Worm (Caenorhabditis elegans) whole organism, late embryonic: Measurements from ENCODE around the gene hrpa-2.

ENCODE experiments used
- C08G9.2 ChIP-seq: sonication (generic microtip); optimal IDR thresholded peaks from 2 replicates; lab custom pipeline; 2016; ENCODE audit warnings: mild to moderate bottlenecking, missing genetic modification characterization, moderate library complexity, missing compliant biosample characterization
- F13H6.1 ChIP-seq: sonication (generic microtip); optimal IDR thresholded peaks from 2 replicates; lab custom pipeline; 2016; ENCODE audit warnings: missing genetic modification characterization, missing compliant biosample characterization
- K02D7.2 ChIP-seq: sonication (generic microtip); optimal IDR thresholded peaks from 2 replicates; lab custom pipeline; 2017; ENCODE audit warnings: mild to moderate bottlenecking, missing genetic modification characterization, missing compliant biosample characterization
- K09A11.1 ChIP-seq: sonication (generic microtip); optimal IDR thresholded peaks from 2 replicates; lab custom pipeline; 2017; ENCODE audit warnings: antibody characterized with exemption, mild to moderate bottlenecking, missing genetic modification characterization, missing compliant biosample characterization; ENCODE audit not compliant: insufficient read depth
- Y22D7AL.16 ChIP-seq: sonication (generic microtip); optimal IDR thresholded peaks from 2 replicates; lab custom pipeline; 2016; ENCODE audit warnings: missing genetic modification characterization, missing compliant biosample characterization
- ceh-18 ChIP-seq: sonication (generic microtip); optimal IDR thresholded peaks from 2 replicates; lab custom pipeline; 2016; ENCODE audit warnings: missing genetic modification characterization, missing compliant biosample characterization
- ceh-19 ChIP-seq: fragments of 200-800 bp; sonication (Bioruptor generic); optimal IDR thresholded peaks from 2 replicates; lab custom pipeline; 2018; ENCODE audit warnings: mild to moderate bottlenecking, missing genetic modification characterization, missing compliant biosample characterization
- ceh-22 ChIP-seq: sonication (generic microtip); optimal IDR thresholded peaks from 2 replicates; lab custom pipeline; 2017; ENCODE audit warnings: missing biosample characterization, missing genetic modification characterization
- ceh-24 ChIP-seq: sonication (generic microtip); optimal IDR thresholded peaks from 2 replicates; lab custom pipeline; 2016; ENCODE audit warnings: mild to moderate bottlenecking, missing genetic modification characterization, missing compliant biosample characterization
- ceh-30 ChIP-seq: fragments of 150-350 bp; optimal IDR thresholded peaks from 2 replicates; lab custom pipeline; 2014; ENCODE audit warnings: missing biosample characterization, missing genetic modification characterization
- ceh-45 ChIP-seq: fragments of 200-800 bp; sonication (Bioruptor generic); IDR thresholded peaks from 2 replicates; pipeline ENCODE4 v1.3.6; 2022; ENCODE audit warnings: missing genetic modification reagents, missing genetic modification characterization, missing compliant biosample characterization
- ceh-48 ChIP-seq: sonication (generic microtip); optimal IDR thresholded peaks from 2 replicates; lab custom pipeline; 2016; ENCODE audit warnings: missing genetic modification characterization, inconsistent platforms, missing compliant biosample characterization
- ceh-6 ChIP-seq: fragments of 200-800 bp; sonication (Bioruptor generic); optimal IDR thresholded peaks from 2 replicates; lab custom pipeline; 2018; ENCODE audit warnings: mild to moderate bottlenecking, missing genetic modification characterization, missing compliant biosample characterization
- ceh-9 ChIP-seq: sonication (generic microtip); optimal IDR thresholded peaks from 2 replicates; lab custom pipeline; 2016; ENCODE audit warnings: mild to moderate bottlenecking, missing genetic modification characterization, inconsistent platforms, missing compliant biosample characterization
- che-1 ChIP-seq: sonication (generic microtip); optimal IDR thresholded peaks from 2 replicates; lab custom pipeline; 2016; ENCODE audit warnings: mild to moderate bottlenecking, missing genetic modification characterization, missing compliant biosample characterization
- dmd-4 ChIP-seq: sonication (generic microtip); optimal IDR thresholded peaks from 2 replicates; lab custom pipeline; 2016; ENCODE audit warnings: borderline replicate concordance, missing genetic modification characterization, missing compliant biosample characterization
- elt-2 ChIP-seq: sonication (generic microtip); optimal IDR thresholded peaks from 2 replicates; lab custom pipeline; 2016; ENCODE audit warnings: missing genetic modification reagents, missing genetic modification characterization, missing compliant biosample characterization
- elt-4 ChIP-seq: sonication (generic microtip); optimal IDR thresholded peaks from 2 replicates; lab custom pipeline; 2016; ENCODE audit warnings: missing genetic modification characterization, missing compliant biosample characterization
- fax-1 ChIP-seq: sonication (generic microtip); optimal IDR thresholded peaks from 2 replicates; lab custom pipeline; 2016; ENCODE audit warnings: missing genotype, missing genetic modification characterization, missing compliant biosample characterization
- fkh-6 ChIP-seq: sonication (generic microtip); optimal IDR thresholded peaks from 2 replicates; lab custom pipeline; 2016; ENCODE audit warnings: missing genetic modification characterization, missing compliant biosample characterization
- hlh-15 ChIP-seq: sonication (generic microtip); optimal IDR thresholded peaks from 2 replicates; lab custom pipeline; 2016; ENCODE audit warnings: missing genetic modification characterization, missing compliant biosample characterization
- madf-2 ChIP-seq: sonication (generic microtip); optimal IDR thresholded peaks from 2 replicates; lab custom pipeline; 2017; ENCODE audit warnings: missing genetic modification characterization, missing compliant biosample characterization
- mec-3 ChIP-seq: sonication (generic microtip); optimal IDR thresholded peaks from 2 replicates; lab custom pipeline; 2016; ENCODE audit warnings: borderline replicate concordance, missing genetic modification characterization, missing compliant biosample characterization
- nfya-1 ChIP-seq: sonication (generic microtip); optimal IDR thresholded peaks from 2 replicates; lab custom pipeline; 2017; ENCODE audit warnings: missing genetic modification characterization, mild to moderate bottlenecking, missing compliant biosample characterization, antibody characterized with exemption, moderate library complexity
- npax-4 ChIP-seq: sonication (generic microtip); optimal IDR thresholded peaks from 2 replicates; lab custom pipeline; 2016; ENCODE audit warnings: missing genetic modification characterization, missing compliant biosample characterization
- pat-9 ChIP-seq: fragments of 200-800 bp; sonication (Bioruptor generic); optimal IDR thresholded peaks from 2 replicates; lab custom pipeline; 2018; ENCODE audit warnings: mild to moderate bottlenecking, missing genetic modification characterization, moderate library complexity, missing compliant biosample characterization
- pha-2 ChIP-seq: sonication (generic microtip); optimal IDR thresholded peaks from 2 replicates; lab custom pipeline; 2017; ENCODE audit warnings: mild to moderate bottlenecking, missing genetic modification characterization, missing compliant biosample characterization
- pqm-1 ChIP-seq: sonication (generic microtip); optimal IDR thresholded peaks from 2 replicates; lab custom pipeline; 2016; ENCODE audit warnings: missing genetic modification characterization, missing compliant biosample characterization
- ref-2 ChIP-seq: sonication (generic microtip); optimal IDR thresholded peaks from 2 replicates; lab custom pipeline; 2016; ENCODE audit warnings: missing genetic modification characterization, missing compliant biosample characterization
- rnt-1 ChIP-seq: sonication (generic microtip); optimal IDR thresholded peaks from 2 replicates; lab custom pipeline; 2016; ENCODE audit warnings: missing genetic modification characterization, missing compliant biosample characterization
- sdc-2 ChIP-seq: sonication (generic microtip); optimal IDR thresholded peaks from 2 replicates; lab custom pipeline; 2016; ENCODE audit warnings: missing genotype, missing genetic modification characterization, missing compliant biosample characterization
- sox-2 ChIP-seq: fragments of 200-800 bp; sonication (Bioruptor generic); IDR thresholded peaks from 2 replicates; pipeline ENCODE4 v1.3.6; 2022; ENCODE audit warnings: missing genetic modification reagents, missing genetic modification characterization, missing compliant biosample characterization
- sox-4 ChIP-seq: sonication (generic microtip); optimal IDR thresholded peaks from 2 replicates; lab custom pipeline; 2017; ENCODE audit warnings: mild to moderate bottlenecking, missing genetic modification characterization, inconsistent platforms, missing compliant biosample characterization
- syd-9 ChIP-seq: sonication (generic microtip); optimal IDR thresholded peaks from 2 replicates; lab custom pipeline; 2016; ENCODE audit warnings: mild to moderate bottlenecking, missing genetic modification characterization, moderate library complexity, missing compliant biosample characterization
- tbx-2 ChIP-seq: sonication (generic microtip); optimal IDR thresholded peaks from 2 replicates; lab custom pipeline; 2016; ENCODE audit warnings: missing genetic modification characterization, missing compliant biosample characterization
- unc-55 ChIP-seq: sonication (generic microtip); optimal IDR thresholded peaks from 2 replicates; lab custom pipeline; 2017; ENCODE audit warnings: missing biosample characterization, missing genetic modification reagents, missing genetic modification characterization
- unc-86 ChIP-seq: sonication (generic microtip); optimal IDR thresholded peaks from 2 replicates; lab custom pipeline; 2016; ENCODE audit warnings: missing genetic modification characterization, missing compliant biosample characterization
- zip-5 ChIP-seq: sonication (generic microtip); optimal IDR thresholded peaks from 2 replicates; lab custom pipeline; 2016; ENCODE audit warnings: missing genetic modification characterization, missing compliant biosample characterization
- ztf-16 ChIP-seq: sonication (generic microtip); optimal IDR thresholded peaks from 2 replicates; lab custom pipeline; 2017; ENCODE audit warnings: missing genetic modification characterization, missing compliant biosample characterization

Gene hrpa-2

DNA sequence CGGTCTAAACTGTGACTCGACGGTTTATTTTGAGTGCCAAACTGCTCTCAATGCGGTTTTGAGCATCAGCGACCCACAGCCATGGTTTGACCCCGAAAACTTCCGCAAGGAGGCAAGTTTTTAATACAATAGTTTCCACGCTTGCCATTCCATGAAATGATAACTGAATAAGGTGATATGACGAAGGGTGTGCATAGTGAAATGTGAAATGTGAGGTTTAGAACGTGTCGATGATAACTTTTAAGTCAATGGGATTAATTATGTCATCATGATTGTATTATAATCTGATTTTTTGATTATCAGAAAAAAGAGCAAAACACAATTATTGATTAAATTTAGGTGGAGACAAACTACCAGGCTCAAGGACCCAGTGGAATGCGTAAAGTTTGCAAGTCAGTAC is 39.2 kb downstream of the hrpa-2 start:
- TF ChIP-seq F13H6.1 (no peak), Y22D7AL.16 (tag; lab: Kevin White, UChicago) (no peak), C08G9.2 (tag; lab: Kevin White, UChicago) (no peak), fkh-6 (tag; lab: Kevin White, UChicago) (no peak), che-1 (tag; lab: Kevin White, UChicago) (no peak), fax-1 (no peak), rnt-1 (tag; lab: Kevin White, UChicago) (no peak), dmd-4 (tag; lab: Kevin White, UChicago) (no peak), ceh-30 (tag; lab: Kevin White, UChicago) (no peak), syd-9 (tag; lab: Kevin White, UChicago) (no peak), sox-2 (GFP tag; lab: Robert Waterston, UW) (no peak), K02D7.2 (tag; lab: Kevin White, UChicago) (no peak), K09A11.1 (tag; lab: Kevin White, UChicago) (no peak), npax-4 (tag; lab: Kevin White, UChicago) (no peak), ceh-24 (tag; lab: Kevin White, UChicago) (no peak), ceh-6 (GFP tag; lab: Kevin White, UChicago) (no peak)

DNA sequence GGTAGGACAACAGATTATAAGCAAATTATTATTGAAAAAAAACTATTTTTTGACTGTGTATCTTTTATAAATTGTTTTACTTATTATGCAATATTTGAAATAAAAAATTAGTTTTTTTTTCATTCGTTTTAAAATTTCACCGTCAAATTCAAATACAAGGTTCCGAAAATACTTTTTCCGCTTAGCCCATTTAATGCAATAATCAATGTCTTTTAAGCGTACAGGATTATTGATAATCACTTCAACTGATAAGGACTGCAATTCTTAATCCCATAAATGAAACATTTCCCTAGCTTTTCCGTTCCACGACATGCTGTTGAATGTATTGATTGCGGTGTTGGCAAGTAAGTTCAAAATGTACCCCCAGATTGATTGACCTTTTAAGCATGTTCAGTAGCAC is 40.8 kb downstream of the hrpa-2 start, which contains the start of gene nspg-12:
nspg-12 (plus strand) TSS at position 301 of the 400 bp plus-strand sequence.
- TF ChIP-seq ceh-19 (GFP tag; lab: Kevin White, UChicago) (no peak), pqm-1 (no peak), elt-4 (tag; lab: Kevin White, UChicago) (no peak), dmd-4 (tag; lab: Kevin White, UChicago) (no peak), pha-2 (no peak), zip-5 (tag; lab: Kevin White, UChicago) (no peak), ceh-22 (no peak), pat-9 (no peak), tbx-2 (tag; lab: Kevin White, UChicago) (no peak)

DNA sequence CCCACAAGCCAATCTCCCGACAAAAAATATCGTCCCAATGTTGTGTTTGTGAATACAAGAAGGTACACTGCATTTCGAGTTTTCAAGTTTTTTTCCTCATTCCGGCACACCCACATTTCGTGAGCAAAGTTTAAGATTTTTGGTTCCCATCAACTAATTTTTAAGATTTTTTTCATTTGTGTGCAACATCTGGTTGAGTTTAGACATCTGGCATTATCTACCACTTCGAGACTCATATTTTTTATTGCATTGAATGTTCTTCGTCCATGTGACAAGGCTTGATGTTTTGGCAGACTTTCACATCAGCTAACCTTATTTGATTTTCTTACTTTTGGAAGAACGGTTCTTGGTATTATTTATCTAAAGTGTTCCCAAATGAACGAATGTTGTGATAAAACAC is 44.2 kb downstream of the hrpa-2 start:
- no peak for TF ChIP-seq elt-4 (tag; lab: Kevin White, UChicago)
- no peak for TF ChIP-seq ceh-45 (GFP tag; lab: Robert Waterston, UW)
- TF ChIP-seq ref-2 (tag; lab: Kevin White, UChicago): no peak
- no peak for TF ChIP-seq madf-2
- TF ChIP-seq C08G9.2 (tag; lab: Kevin White, UChicago): no peak
- TF ChIP-seq ceh-18: no peak
- no peak for TF ChIP-seq npax-4 (tag; lab: Kevin White, UChicago)
- TF ChIP-seq unc-55: no peak
- TF ChIP-seq nfya-1 (tag; lab: Kevin White, UChicago): no peak
- no peak for TF ChIP-seq unc-86
- TF ChIP-seq sox-4 (tag; lab: Kevin White, UChicago): no peak

DNA sequence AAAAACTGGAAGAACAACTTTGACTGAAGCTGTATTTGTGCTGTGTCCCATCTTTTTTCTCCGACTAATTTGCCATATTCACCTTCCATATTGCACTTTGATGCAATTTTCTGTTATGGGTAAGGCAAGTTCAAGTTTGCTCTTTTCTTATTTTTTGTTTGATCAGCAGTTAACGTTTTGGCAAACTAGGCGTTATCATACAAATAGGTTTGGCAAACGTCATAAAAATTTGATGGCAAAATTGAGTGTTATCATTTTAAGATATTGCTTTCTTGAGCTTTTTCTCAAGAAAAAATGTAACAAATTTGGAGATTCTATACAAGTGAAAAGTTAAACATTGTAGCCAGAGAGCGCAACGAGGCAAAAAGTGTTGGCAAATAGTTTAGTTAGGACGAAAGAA is 45.9 kb downstream of the hrpa-2 start:
- TF ChIP-seq ceh-22: no peak
- TF ChIP-seq K02D7.2 (tag; lab: Kevin White, UChicago): no peak
- peak; percentile 20 for TF ChIP-seq sdc-2 (tag; lab: Kevin White, UChicago)
- no peak for TF ChIP-seq hlh-15
- no peak for TF ChIP-seq pat-9
- peak; percentile 22 for TF ChIP-seq elt-2
- TF ChIP-seq ceh-48 (tag; lab: Kevin White, UChicago): no peak
- no peak for TF ChIP-seq che-1 (tag; lab: Kevin White, UChicago)

DNA sequence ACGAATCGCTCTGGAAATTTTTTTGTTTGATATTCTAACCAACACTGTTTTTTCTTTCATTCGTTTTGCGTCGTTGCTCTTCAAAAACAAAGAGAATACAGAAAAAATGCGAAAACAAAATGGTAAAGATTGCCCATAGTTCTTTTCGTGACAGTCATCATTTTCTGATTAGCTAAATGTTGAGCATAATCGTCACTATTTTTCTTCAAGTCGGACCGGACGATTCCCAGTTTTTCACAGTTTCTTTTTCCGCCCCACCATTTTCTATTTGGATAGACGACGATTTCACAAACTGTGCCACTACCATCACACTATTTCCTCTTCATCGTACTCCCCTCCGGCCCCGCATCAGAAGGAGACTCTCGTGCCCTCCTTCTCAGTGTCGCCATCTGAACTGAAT is 47.4 kb downstream of the hrpa-2 start:
- no peak for TF ChIP-seq fkh-6 (tag; lab: Kevin White, UChicago)
- TF ChIP-seq mec-3 (tag; lab: Kevin White, UChicago): no peak
- TF ChIP-seq ceh-9 (tag; lab: Kevin White, UChicago): no peak
- TF ChIP-seq sdc-2 (tag; lab: Kevin White, UChicago): no peak
- no peak for TF ChIP-seq ztf-16
- no peak for TF ChIP-seq syd-9 (tag; lab: Kevin White, UChicago)
